Worm (Caenorhabditis elegans) whole organism, L1 larva: Measurements from ENCODE around the gene gur-5.
A peak's percentile ranks its signal among the peaks of the same experiment; 100 is the strongest.

ENCODE experiments used
- C04F5.9 ChIP-seq: sonication (generic microtip); optimal IDR thresholded peaks from 2 replicates; lab custom pipeline; 2016; ENCODE audit warnings: missing genetic modification characterization, missing compliant biosample characterization
- C16A3.4 ChIP-seq: fragments of 150-350 bp; optimal IDR thresholded peaks from 2 replicates; lab custom pipeline; 2014; ENCODE audit warnings: missing biosample characterization, missing genetic modification characterization
- C34B4.2 ChIP-seq: sonication (generic microtip); optimal IDR thresholded peaks from 2 replicates; lab custom pipeline; 2017; ENCODE audit warnings: mild to moderate bottlenecking, missing genetic modification characterization, missing compliant biosample characterization
- Y116A8C.19 ChIP-seq: sonication (generic microtip); optimal IDR thresholded peaks from 2 replicates; lab custom pipeline; 2016; ENCODE audit warnings: missing compliant biosample characterization, missing genetic modification characterization, borderline replicate concordance
- aha-1 ChIP-seq: fragments of 150-350 bp; optimal IDR thresholded peaks from 2 replicates; lab custom pipeline; 2014; ENCODE audit warnings: missing biosample characterization, missing genetic modification characterization
- aly-2 ChIP-seq: fragments of 150-350 bp; optimal IDR thresholded peaks from 2 replicates; lab custom pipeline; 2014; ENCODE audit warnings: missing biosample characterization, missing genetic modification characterization
- ama-1 ChIP-seq: fragments of 150-350 bp; optimal IDR thresholded peaks from 2 replicates; lab custom pipeline; 2014
- blmp-1 ChIP-seq: fragments of 150-350 bp; optimal IDR thresholded peaks from 2 replicates; lab custom pipeline; 2014; ENCODE audit warnings: missing biosample characterization, missing genetic modification characterization
- ceh-8 ChIP-seq: fragments of 200-800 bp; sonication (Bioruptor generic); optimal IDR thresholded peaks from 2 replicates; lab custom pipeline; 2018; ENCODE audit warnings: mild to moderate bottlenecking, missing genetic modification characterization, moderate library complexity, missing compliant biosample characterization
- ceh-90 ChIP-seq: sonication (generic microtip); optimal IDR thresholded peaks from 2 replicates; lab custom pipeline; 2016; ENCODE audit warnings: missing genetic modification characterization, missing compliant biosample characterization
- dpl-1 ChIP-seq, 3 experiments: fragments of 150-350 bp in 2 of 3; sonication (generic microtip) in 1 of 3; optimal IDR thresholded peaks; 2 replicates each; lab custom pipeline; 2014 to 2017; ENCODE audit warnings: missing biosample characterization in 3 of 3, missing genetic modification characterization in 3 of 3, missing genetic modification reagents in 3 of 3
- dsc-1 ChIP-seq: sonication (generic microtip); optimal IDR thresholded peaks from 2 replicates; lab custom pipeline; 2016; ENCODE audit warnings: mild to moderate bottlenecking, missing genetic modification characterization, missing compliant biosample characterization
- efl-1 ChIP-seq, 4 experiments: fragments of 150-350 bp; optimal IDR thresholded peaks in 3 of 4; peaks in 1 of 4; 1 replicate in 1 of 4; 2 replicates in 3 of 4; lab custom pipeline; 2014; ENCODE audit warnings: missing biosample characterization in 2 of 4, missing genetic modification characterization in 2 of 4, missing genetic modification reagents in 2 of 4
- fkh-10 ChIP-seq: sonication (generic microtip); optimal IDR thresholded peaks from 2 replicates; lab custom pipeline; 2017; ENCODE audit warnings: missing biosample characterization, missing genetic modification reagents, missing genetic modification characterization
- fkh-4 ChIP-seq: sonication (generic microtip); optimal IDR thresholded peaks from 2 replicates; lab custom pipeline; 2016; ENCODE audit warnings: missing compliant biosample characterization, missing genetic modification characterization, borderline replicate concordance
- fkh-8 ChIP-seq: sonication (generic microtip); optimal IDR thresholded peaks from 2 replicates; lab custom pipeline; 2016; ENCODE audit warnings: mild to moderate bottlenecking, missing genetic modification characterization, missing compliant biosample characterization
- fos-1 ChIP-seq: fragments of 150-350 bp; optimal IDR thresholded peaks from 2 replicates; lab custom pipeline; 2014; ENCODE audit warnings: missing biosample characterization, missing genetic modification characterization
- grh-1 ChIP-seq: fragments of 200-800 bp; sonication (Bioruptor generic); IDR thresholded peaks from 2 replicates; pipeline ENCODE4 v1.3.6; 2022; ENCODE audit warnings: missing genetic modification reagents, missing genetic modification characterization, missing compliant biosample characterization
- hlh-17 ChIP-seq: fragments of 200-800 bp; sonication (Bioruptor generic); optimal IDR thresholded peaks from 2 replicates; lab custom pipeline; 2018; ENCODE audit warnings: missing genetic modification characterization, mild to moderate bottlenecking, missing compliant biosample characterization, moderate library complexity, borderline replicate concordance
- isw-1 ChIP-seq: fragments of 200-800 bp; sonication (Bioruptor generic); IDR thresholded peaks from 2 replicates; pipeline ENCODE4 v1.3.6; 2022; ENCODE audit warnings: missing genetic modification characterization, missing compliant biosample characterization
- lin-14 ChIP-seq: fragments of 200-800 bp; sonication (Bioruptor generic); optimal IDR thresholded peaks from 2 replicates; lab custom pipeline; 2018; ENCODE audit warnings: mild to moderate bottlenecking, missing genetic modification characterization, moderate library complexity, missing compliant biosample characterization
- lin-35 ChIP-seq, 2 experiments: fragments of 150-350 bp; optimal IDR thresholded peaks; 2 replicates each; lab custom pipeline; 2014; ENCODE audit warnings: missing biosample characterization in 2 of 2, missing genetic modification characterization in 2 of 2, missing genetic modification reagents in 2 of 2
- lin-39 ChIP-seq: fragments of 150-350 bp; optimal IDR thresholded peaks from 2 replicates; lab custom pipeline; 2014; ENCODE audit warnings: missing biosample characterization, missing genetic modification reagents, missing genetic modification characterization
- mab-9 ChIP-seq: fragments of 200-800 bp; sonication (Bioruptor generic); IDR thresholded peaks from 2 replicates; pipeline ENCODE4 v1.3.6; 2022; ENCODE audit warnings: missing genetic modification reagents, missing genetic modification characterization, missing compliant biosample characterization
- mdl-1 ChIP-seq, 2 experiments: fragments of 150-350 bp; optimal IDR thresholded peaks; 2 replicates each; lab custom pipeline; 2014 to 2017; ENCODE audit warnings: missing biosample characterization in 2 of 2, missing genetic modification characterization in 2 of 2, inconsistent platforms in 1 of 2
- mef-2 ChIP-seq: fragments of 150-350 bp; optimal IDR thresholded peaks from 2 replicates; lab custom pipeline; 2014; ENCODE audit warnings: missing biosample characterization, missing genetic modification characterization
- mep-1 ChIP-seq: fragments of 150-350 bp; optimal IDR thresholded peaks from 2 replicates; lab custom pipeline; 2014; ENCODE audit warnings: missing biosample characterization, missing genetic modification characterization
- nhr-19 ChIP-seq: fragments of 200-800 bp; sonication (Bioruptor generic); conservative IDR thresholded peaks from 2 replicates; pipeline ENCODE4 v1.3.6; 2022; ENCODE audit warnings: missing genetic modification characterization, missing compliant biosample characterization
- nhr-237 ChIP-seq: fragments of 150-350 bp; optimal IDR thresholded peaks from 2 replicates; lab custom pipeline; 2014; ENCODE audit warnings: missing biosample characterization, missing genetic modification characterization
- nhr-28 ChIP-seq: fragments of 150-350 bp; optimal IDR thresholded peaks from 2 replicates; lab custom pipeline; 2014; ENCODE audit warnings: missing biosample characterization, missing genetic modification characterization
- nhr-47 ChIP-seq: sonication (generic microtip); optimal IDR thresholded peaks from 2 replicates; lab custom pipeline; 2016; ENCODE audit warnings: mild to moderate bottlenecking, missing genetic modification characterization, moderate library complexity, missing compliant biosample characterization
- nhr-71 ChIP-seq: sonication (generic microtip); optimal IDR thresholded peaks from 2 replicates; lab custom pipeline; 2016; ENCODE audit warnings: mild to moderate bottlenecking, missing genetic modification characterization, moderate library complexity, missing compliant biosample characterization
- nhr-77 ChIP-seq: fragments of 150-350 bp; optimal IDR thresholded peaks from 2 replicates; lab custom pipeline; 2014; ENCODE audit warnings: missing biosample characterization, missing genetic modification characterization
- nhr-84 ChIP-seq: sonication (generic microtip); optimal IDR thresholded peaks from 2 replicates; lab custom pipeline; 2017; ENCODE audit warnings: missing biosample characterization, missing genetic modification characterization
- nhr-90 ChIP-seq: sonication (generic microtip); optimal IDR thresholded peaks from 2 replicates; lab custom pipeline; 2016; ENCODE audit warnings: mild to moderate bottlenecking, missing genetic modification characterization, missing compliant biosample characterization; ENCODE audit not compliant: poor library complexity
- pag-3 ChIP-seq: sonication (generic microtip); optimal IDR thresholded peaks from 2 replicates; lab custom pipeline; 2017; ENCODE audit warnings: missing genetic modification characterization, mild to moderate bottlenecking, missing compliant biosample characterization, antibody characterized with exemption, borderline replicate concordance; ENCODE audit not compliant: insufficient read depth
- snu-23 ChIP-seq: sonication (generic microtip); optimal IDR thresholded peaks from 2 replicates; lab custom pipeline; 2016; ENCODE audit warnings: missing genetic modification characterization, missing compliant biosample characterization
- sox-4 ChIP-seq: sonication (generic microtip); optimal IDR thresholded peaks from 2 replicates; lab custom pipeline; 2016; ENCODE audit warnings: missing genetic modification characterization, missing compliant biosample characterization
- sup-37 ChIP-seq: fragments of 200-800 bp; sonication (Bioruptor generic); optimal IDR thresholded peaks from 2 replicates; lab custom pipeline; 2018; ENCODE audit warnings: mild to moderate bottlenecking, missing genetic modification characterization, missing compliant biosample characterization
- swsn-7 ChIP-seq: sonication (generic microtip); optimal IDR thresholded peaks from 2 replicates; lab custom pipeline; 2016; ENCODE audit warnings: missing genetic modification characterization, missing compliant biosample characterization
- unc-130 ChIP-seq: fragments of 150-350 bp; optimal IDR thresholded peaks from 2 replicates; lab custom pipeline; 2017; ENCODE audit warnings: missing biosample characterization, missing genetic modification characterization, inconsistent platforms
- unc-62 ChIP-seq: fragments of 150-350 bp; optimal IDR thresholded peaks from 2 replicates; lab custom pipeline; 2014; ENCODE audit warnings: missing biosample characterization, missing genetic modification reagents, missing genetic modification characterization
- vab-15 ChIP-seq: sonication (generic microtip); optimal IDR thresholded peaks from 2 replicates; lab custom pipeline; 2017; ENCODE audit warnings: missing genotype, mild to moderate bottlenecking, missing genetic modification characterization, missing compliant biosample characterization
- xbp-1 ChIP-seq: sonication (generic microtip); optimal IDR thresholded peaks from 2 replicates; lab custom pipeline; 2016; ENCODE audit warnings: missing genetic modification characterization, missing compliant biosample characterization
- ztf-11 ChIP-seq, 2 experiments: sonication (generic microtip); optimal IDR thresholded peaks; 2 replicates each; lab custom pipeline; 2016 to 2017; ENCODE audit warnings: missing genetic modification characterization in 2 of 2, missing biosample characterization in 1 of 2, missing compliant biosample characterization in 1 of 2

The gur-5 gene

DNA sequence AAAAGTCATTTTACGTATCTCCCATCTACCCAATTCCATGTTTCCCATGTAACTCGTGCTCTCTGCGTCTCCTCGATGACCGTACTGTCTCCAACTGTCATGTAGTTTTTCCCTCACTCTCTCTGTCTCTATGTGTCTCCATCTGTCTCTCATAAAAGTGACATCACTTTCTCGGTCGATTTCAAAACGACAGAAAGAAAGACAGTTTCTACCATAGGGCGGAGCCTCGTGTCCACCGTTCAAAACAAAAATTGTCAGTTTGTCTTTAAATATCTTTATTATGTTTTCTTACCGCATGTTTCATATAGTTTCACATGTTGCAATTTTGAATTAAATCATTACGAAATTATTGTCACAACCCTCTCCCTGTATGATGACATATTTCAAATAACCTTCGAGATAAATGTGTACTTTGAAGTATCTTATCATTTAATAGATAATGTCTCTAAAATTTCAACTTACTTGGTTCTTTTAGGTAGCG lies 45.1 kb downstream of the gur-5 start (continued):
- TF ChIP-seq C04F5.9 (peak; percentile 36), nhr-28 (tag; lab: Kevin White, UChicago) (no peak), swsn-7 (peak; percentile 84), dpl-1 (GFP tag; optimal IDR thresholded peaks at IDR 0.05; lab: Kevin White, UChicago) (peak; percentile 49 to 59 (median 51)), vab-15 (tag; lab: Kevin White, UChicago) (no peak), C34B4.2 (tag; lab: Kevin White, UChicago) (no peak), lin-35 (GFP tag; optimal IDR thresholded peaks at IDR 0.05; lab: Kevin White, UChicago) (peak; percentile 50 to 84), mab-9 (GFP tag; lab: Robert Waterston, UW) (peak; percentile 49; the same call in 1 of the 2 replicates), hlh-17 (GFP tag; lab: Kevin White, UChicago) (no peak), mef-2 (no peak), mdl-1 (tag; optimal IDR thresholded peaks at IDR 0.05; lab: Kevin White, UChicago) (peak in 1 of 2 experiments; percentile 87), nhr-19 (GFP tag; lab: Robert Waterston, UW) (peak; percentile 82), lin-14 (peak; percentile 94), xbp-1 (peak; percentile 65), sup-37 (GFP tag; lab: Kevin White, UChicago) (peak; percentile 15), dsc-1 (tag; lab: Kevin White, UChicago) (peak; percentile 86), pag-3 (tag; lab: Kevin White, UChicago) (no peak), isw-1 (peak; percentile 36; the same call in 1 of the 2 replicates), C16A3.4 (tag; lab: Kevin White, UChicago) (peak; percentile 79), fkh-4 (tag; lab: Kevin White, UChicago) (no peak), ceh-90 (tag; lab: Kevin White, UChicago) (no peak), unc-62 (no peak), nhr-90 (tag; lab: Kevin White, UChicago) (peak; percentile 85), nhr-84 (tag; lab: Kevin White, UChicago) (no peak), nhr-77 (peak; percentile 89), ama-1 (lab: Kevin White, UChicago) (peak; percentile 39), aha-1 (no peak), lin-39 (tag; lab: Kevin White, UChicago) (peak; percentile 22), grh-1 (GFP tag; lab: Robert Waterston, UW) (peak; percentile 79), fkh-8 (peak; percentile 49), aly-2 (tag; lab: Kevin White, UChicago) (no peak), nhr-237 (tag; lab: Kevin White, UChicago) (peak; percentile 75)
- TF ChIP-seq, all 84 proteins: peak for 50

DNA sequence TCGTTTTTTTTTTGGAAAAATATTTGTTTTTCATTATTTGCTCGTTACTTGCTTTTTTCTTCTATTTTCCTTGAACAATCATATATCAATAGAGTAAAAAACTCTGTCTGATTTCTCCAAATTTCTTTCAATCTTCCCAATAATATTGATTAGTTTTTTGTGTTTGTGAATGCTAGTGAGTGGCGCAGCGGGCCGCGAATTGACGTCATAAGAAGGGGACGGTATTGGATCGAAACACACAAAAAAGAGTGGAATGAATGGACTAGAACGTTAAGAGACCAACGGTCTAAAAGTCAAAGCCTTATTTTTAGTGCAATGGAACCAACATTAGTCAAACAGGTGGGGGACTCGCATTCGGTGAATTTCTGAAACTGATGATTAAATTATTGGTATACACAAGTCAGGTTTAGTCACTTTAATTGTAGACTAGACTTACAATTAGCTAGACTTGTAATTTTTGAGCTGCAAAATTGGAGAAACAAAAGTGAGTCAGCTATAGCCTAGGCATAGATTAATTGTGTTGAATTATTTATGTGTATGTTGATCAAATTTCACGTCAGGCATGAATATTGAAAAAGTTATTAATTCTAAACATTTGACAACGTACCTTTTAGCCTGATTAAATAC lies 46.7 kb downstream of the gur-5 start:
- TF ChIP-seq blmp-1 (tag; lab: Kevin White, UChicago) (peak; percentile 61), fos-1 (tag; lab: Kevin White, UChicago) (peak; percentile 3), nhr-77 (peak; percentile 10), grh-1 (GFP tag; lab: Robert Waterston, UW) (no peak), xbp-1 (no peak), C04F5.9 (no peak), ceh-8 (no peak), Y116A8C.19 (tag; lab: Kevin White, UChicago) (no peak), nhr-47 (tag; lab: Kevin White, UChicago) (peak; percentile 15), fkh-10 (no peak), mep-1 (tag; lab: Kevin White, UChicago) (peak; percentile 36), nhr-71 (tag; lab: Kevin White, UChicago) (peak; percentile 29), ztf-11 (tag; optimal IDR thresholded peaks at IDR 0.05; lab: Kevin White, UChicago) (no peak), efl-1 (optimal IDR thresholded peaks at IDR 0.05; lab: Kevin White, UChicago) (no peak), efl-1 (GFP tag; optimal IDR thresholded peaks at IDR 0.05 in 1 of 2; lab: Kevin White, UChicago) (no peak), nhr-19 (GFP tag; lab: Robert Waterston, UW) (no peak), unc-130 (tag; lab: Kevin White, UChicago) (no peak), lin-14 (peak; percentile 14), lin-39 (tag; lab: Kevin White, UChicago) (no peak), snu-23 (GFP tag; lab: Kevin White, UChicago) (no peak), fkh-8 (peak; percentile 23), sox-4 (tag; lab: Kevin White, UChicago) (no peak), sup-37 (GFP tag; lab: Kevin White, UChicago) (no peak)
- TF ChIP-seq, all 84 proteins: peak for 8
